Worm (Caenorhabditis elegans) whole organism, L4 larva: ENCODE results near the gene F08F3.4.

Experiments
- F26F4.8 ChIP-seq: fragments of 200-800 bp; sonication (Bioruptor generic); conservative IDR thresholded peaks from 2 replicates; pipeline ENCODE4 v1.3.6; 2022; ENCODE audit warnings: missing genetic modification characterization, missing compliant biosample characterization
- unc-130 ChIP-seq: sonication (generic microtip); optimal IDR thresholded peaks from 2 replicates; lab custom pipeline; 2016; ENCODE audit warnings: missing genetic modification reagents, missing genetic modification characterization, missing compliant biosample characterization

- TF ChIP-seq unc-130 (GFP tag; lab: Kevin White, UChicago) (no peak), F26F4.8 (GFP tag; lab: Robert Waterston, UW) (no peak)
These were observed 42.0 kb upstream of the F08F3.4 start, which contains the start of gene T09D3.9 for ce11 chrV:5368792-5369191.
